Worm (Caenorhabditis elegans): ENCODE results near the gene srh-149.

Gene srh-149

DNA sequence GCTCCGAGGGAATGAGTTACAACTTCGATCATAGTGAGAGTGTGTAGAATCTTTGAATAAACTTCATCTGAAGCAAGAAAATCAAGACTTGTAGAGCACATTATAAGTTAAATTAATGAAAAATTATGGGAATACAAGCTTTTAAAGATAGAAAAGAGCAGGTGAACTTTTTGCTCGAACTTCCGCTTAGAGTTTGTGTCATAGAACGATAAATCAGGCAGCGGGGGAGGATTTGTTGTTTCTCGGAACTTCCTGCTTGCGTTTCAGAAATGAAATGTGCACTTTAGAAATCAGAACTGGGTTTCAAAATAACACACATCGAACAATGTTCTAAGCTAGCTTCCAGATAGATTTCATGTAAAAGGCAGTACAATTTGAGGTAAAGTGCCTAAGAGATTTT lies at the start of gene srh-149:
srh-149 (minus strand) TSS at position 101 of the 400 bp plus-strand sequence.
- TF ChIP-seq ceh-13 (GFP tag; optimal IDR thresholded peaks at IDR 0.05), result no peak
- TF ChIP-seq tbx-11 (GFP tag; IDR thresholded peaks at IDR 0.05), result no peak
- TF ChIP-seq tra-4 (tag; optimal IDR thresholded peaks at IDR 0.05), result no peak
- TF ChIP-seq hmg-4 (GFP tag; optimal IDR thresholded peaks at IDR 0.05), result no peak
- TF ChIP-seq F13C5.2 (tag; optimal IDR thresholded peaks at IDR 0.05), result no peak
- TF ChIP-seq scrt-1 (GFP tag; IDR thresholded peaks at IDR 0.05), result no peak
- TF ChIP-seq hmbx-1 (tag; optimal IDR thresholded peaks at IDR 0.05), result no peak
- TF ChIP-seq B0310.2 (tag; optimal IDR thresholded peaks at IDR 0.05), result no peak
- TF ChIP-seq sea-1 (GFP tag; conservative IDR thresholded peaks at IDR 0.05), result no peak
- no peak for TF ChIP-seq tbx-37 (GFP tag; conservative IDR thresholded peaks at IDR 0.05)
- TF ChIP-seq ama-1 (optimal IDR thresholded peaks at IDR 0.05), result no peak
- no peak for TF ChIP-seq ets-7 (tag; optimal IDR thresholded peaks at IDR 0.05)
- no peak for TF ChIP-seq ceh-36 (tag; optimal IDR thresholded peaks at IDR 0.05)
- TF ChIP-seq pes-1 (GFP tag; IDR thresholded peaks at IDR 0.05), result no peak
- TF ChIP-seq aly-1 (tag; optimal IDR thresholded peaks at IDR 0.05), result no peak
- no peak for TF ChIP-seq flt-1 (GFP tag; IDR thresholded peaks at IDR 0.05)
- no peak for TF ChIP-seq hnd-1 (tag; optimal IDR thresholded peaks at IDR 0.05)

DNA sequence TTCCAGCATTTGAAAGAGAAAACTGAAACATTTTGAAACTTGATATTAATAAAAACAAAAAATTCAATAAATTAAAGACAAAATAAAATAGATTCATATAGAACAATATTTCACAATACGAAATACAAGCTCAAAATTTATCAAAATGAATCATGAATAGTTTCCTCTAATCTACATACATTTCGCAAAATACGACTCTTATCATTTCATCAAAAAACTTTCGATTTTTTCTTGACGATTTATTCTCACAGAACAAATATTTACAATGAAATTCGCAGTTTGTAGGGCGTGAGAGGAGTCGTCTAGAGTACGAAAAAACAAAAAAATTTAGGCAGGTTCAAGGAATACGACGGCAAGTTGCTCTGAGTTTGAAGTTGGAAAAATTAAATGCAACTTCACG lies 49.1 kb upstream of the srh-149 start:
- TF ChIP-seq ceh-13 (GFP tag; optimal IDR thresholded peaks at IDR 0.05) (no peak), hmbx-1 (tag; optimal IDR thresholded peaks at IDR 0.05) (no peak), F13C5.2 (tag; optimal IDR thresholded peaks at IDR 0.05) (no peak), hnd-1 (tag; optimal IDR thresholded peaks at IDR 0.05) (no peak), ets-7 (tag; optimal IDR thresholded peaks at IDR 0.05) (no peak), scrt-1 (GFP tag; IDR thresholded peaks at IDR 0.05) (no peak), ama-1 (optimal IDR thresholded peaks at IDR 0.05) (no peak), B0310.2 (tag; optimal IDR thresholded peaks at IDR 0.05) (no peak), pes-1 (GFP tag; IDR thresholded peaks at IDR 0.05) (no peak)

DNA sequence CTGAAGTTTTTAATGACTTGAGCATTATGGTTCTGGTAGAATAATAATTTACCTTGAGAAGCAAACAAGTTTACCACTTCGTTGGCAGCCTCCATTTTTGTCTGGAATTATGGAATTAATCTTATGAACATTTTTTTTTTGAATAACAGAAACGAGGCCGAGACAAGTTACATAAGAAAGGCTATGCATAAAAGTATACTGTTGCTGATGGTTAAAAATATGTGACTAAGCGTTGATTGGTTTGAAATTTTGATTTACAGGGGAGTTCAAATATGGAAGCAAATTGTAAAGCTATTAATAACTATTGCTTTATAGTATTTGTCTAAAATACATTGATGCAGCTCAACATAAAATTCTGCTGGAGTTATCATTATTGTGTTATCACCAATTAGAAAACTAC lies 47.8 kb upstream of the srh-149 start, which contains the start of gene cgt-1:
cgt-1 (minus strand) TSS at position 101 of the 400 bp plus-strand sequence.
- no peak for TF ChIP-seq aly-1 (tag; optimal IDR thresholded peaks at IDR 0.05)
- TF ChIP-seq ama-1 (optimal IDR thresholded peaks at IDR 0.05), result no peak
- no peak for TF ChIP-seq F13C5.2 (tag; optimal IDR thresholded peaks at IDR 0.05)
- no peak for TF ChIP-seq scrt-1 (GFP tag; IDR thresholded peaks at IDR 0.05)
- no peak for TF ChIP-seq sea-1 (GFP tag; conservative IDR thresholded peaks at IDR 0.05)
- no peak for TF ChIP-seq tra-4 (tag; optimal IDR thresholded peaks at IDR 0.05)
- no peak for TF ChIP-seq tbx-37 (GFP tag; conservative IDR thresholded peaks at IDR 0.05)
- no peak for TF ChIP-seq flt-1 (GFP tag; IDR thresholded peaks at IDR 0.05)
- TF ChIP-seq pes-1 (GFP tag; IDR thresholded peaks at IDR 0.05), result no peak
- no peak for TF ChIP-seq hmg-4 (GFP tag; optimal IDR thresholded peaks at IDR 0.05)
- TF ChIP-seq ceh-36 (tag; optimal IDR thresholded peaks at IDR 0.05), result no peak

DNA sequence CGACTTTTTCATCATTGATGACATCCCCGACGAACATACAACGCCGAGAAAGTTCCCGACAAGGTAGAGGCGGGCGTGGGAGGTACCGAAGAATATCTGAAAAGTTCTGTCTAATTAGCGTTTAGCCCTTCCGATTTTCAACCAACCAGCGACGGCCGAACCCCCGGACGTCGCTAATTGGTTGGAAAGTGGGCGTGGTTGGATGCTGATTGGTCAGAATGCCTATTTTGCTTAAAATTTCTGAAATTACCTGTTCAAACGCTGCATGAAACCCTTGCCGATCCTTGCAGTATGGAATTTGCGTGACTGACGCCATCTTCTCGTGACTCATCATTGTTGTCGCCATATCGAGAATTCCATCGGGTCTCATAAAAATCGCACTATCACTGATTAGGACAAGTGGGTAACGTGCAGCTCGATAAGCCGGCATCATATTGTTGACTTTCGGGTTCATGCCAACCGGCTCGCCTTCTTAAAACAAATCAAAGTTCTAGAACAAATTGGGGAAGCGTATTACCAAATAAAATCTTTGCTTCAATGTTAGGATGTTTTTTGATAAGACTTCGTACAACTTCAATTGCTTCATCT lies 46.8 kb upstream of the srh-149 start:
- TF ChIP-seq hnd-1 (tag; optimal IDR thresholded peaks at IDR 0.05) (no peak), tbx-37 (GFP tag; conservative IDR thresholded peaks at IDR 0.05) (no peak), hmbx-1 (tag; optimal IDR thresholded peaks at IDR 0.05) (no peak), ets-7 (tag; optimal IDR thresholded peaks at IDR 0.05) (no peak), aly-1 (tag; optimal IDR thresholded peaks at IDR 0.05) (no peak), tra-4 (tag; optimal IDR thresholded peaks at IDR 0.05) (no peak), pes-1 (GFP tag; IDR thresholded peaks at IDR 0.05) (no peak), F13C5.2 (tag; optimal IDR thresholded peaks at IDR 0.05) (no peak), hmg-4 (GFP tag; optimal IDR thresholded peaks at IDR 0.05) (no peak), B0310.2 (tag; optimal IDR thresholded peaks at IDR 0.05) (no peak), ama-1 (optimal IDR thresholded peaks at IDR 0.05) (no peak), ceh-36 (tag; optimal IDR thresholded peaks at IDR 0.05) (no peak)

DNA sequence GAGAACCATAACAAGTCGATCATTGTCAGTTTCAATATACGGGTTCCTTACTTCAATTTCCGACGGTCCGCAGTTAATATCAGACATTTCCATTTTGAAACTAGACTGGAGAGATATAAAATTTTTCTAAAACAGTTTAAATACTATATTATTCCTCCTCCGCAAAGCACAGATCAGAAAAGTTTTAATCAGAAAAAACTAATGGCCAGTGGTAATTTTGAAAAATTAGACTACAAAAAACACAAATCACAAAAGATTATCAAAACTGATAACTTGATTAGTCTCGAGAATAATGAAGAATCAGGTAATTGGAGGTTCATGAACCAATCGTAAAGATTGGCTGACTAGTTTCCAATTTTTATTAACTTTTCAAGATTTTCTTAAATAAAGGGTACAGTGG lies 45.0 kb upstream of the srh-149 start, which contains the start of gene T06C12.9:
T06C12.9 (minus strand) TSS at position 101 of the 400 bp plus-strand sequence.
- TF ChIP-seq F13C5.2 (tag; optimal IDR thresholded peaks at IDR 0.05) (no peak), flt-1 (GFP tag; IDR thresholded peaks at IDR 0.05) (no peak), tbx-37 (GFP tag; conservative IDR thresholded peaks at IDR 0.05) (no peak), ets-7 (tag; optimal IDR thresholded peaks at IDR 0.05) (no peak), ceh-36 (tag; optimal IDR thresholded peaks at IDR 0.05) (no peak)

DNA sequence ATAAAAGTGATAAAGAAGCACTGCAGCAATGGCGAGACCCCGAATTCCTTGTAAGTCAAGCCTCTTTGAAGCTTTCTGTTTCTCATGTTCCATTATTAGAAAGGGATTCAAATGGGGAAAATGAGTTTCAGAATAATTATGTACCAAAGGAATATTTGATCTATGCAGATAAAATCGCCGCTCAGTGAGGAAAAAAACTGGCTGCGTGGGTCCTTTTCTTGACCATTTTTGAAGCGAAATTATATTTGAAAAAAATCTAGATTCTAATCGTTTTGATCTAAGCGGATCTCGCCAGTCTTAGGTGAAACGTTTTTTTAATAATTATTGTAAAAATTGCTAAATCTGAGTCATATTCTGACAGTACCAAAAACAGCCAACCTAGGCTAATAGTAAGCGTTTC lies 43.7 kb upstream of the srh-149 start, which contains the start of gene oac-42:
oac-42 (minus strand) TSS at position 101 of the 400 bp plus-strand sequence.
- TF ChIP-seq tra-4 (tag; optimal IDR thresholded peaks at IDR 0.05), result no peak
- no peak for TF ChIP-seq ceh-13 (GFP tag; optimal IDR thresholded peaks at IDR 0.05)
- TF ChIP-seq aly-1 (tag; optimal IDR thresholded peaks at IDR 0.05), result no peak
- no peak for TF ChIP-seq ets-7 (tag; optimal IDR thresholded peaks at IDR 0.05)
- TF ChIP-seq tbx-37 (GFP tag; conservative IDR thresholded peaks at IDR 0.05), result no peak
- TF ChIP-seq flt-1 (GFP tag; IDR thresholded peaks at IDR 0.05), result no peak
- no peak for TF ChIP-seq hnd-1 (tag; optimal IDR thresholded peaks at IDR 0.05)
- no peak for TF ChIP-seq tbx-11 (GFP tag; IDR thresholded peaks at IDR 0.05)
- no peak for TF ChIP-seq hmbx-1 (tag; optimal IDR thresholded peaks at IDR 0.05)

DNA sequence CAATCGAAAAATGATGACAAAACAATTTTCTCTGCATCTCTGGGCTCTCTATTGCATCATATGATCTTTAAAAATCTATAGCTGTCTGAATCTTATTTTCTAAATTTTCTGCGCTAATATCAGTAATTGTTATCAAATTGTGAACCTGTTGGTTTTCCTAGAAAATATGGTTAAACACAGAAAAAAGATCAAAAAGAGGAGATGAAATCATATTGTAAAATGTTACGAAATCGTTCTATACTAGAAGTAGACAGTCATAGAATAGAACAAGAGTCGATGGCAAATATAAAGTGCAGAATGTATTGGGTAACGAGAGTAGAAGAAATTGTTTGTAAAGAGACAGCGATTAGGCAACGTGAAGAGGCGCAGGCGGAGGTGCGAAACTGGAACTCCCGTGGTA lies 39.7 kb upstream of the srh-149 start:
- TF ChIP-seq B0310.2 (tag; optimal IDR thresholded peaks at IDR 0.05) (no peak), pes-1 (GFP tag; IDR thresholded peaks at IDR 0.05) (no peak), tbx-11 (GFP tag; IDR thresholded peaks at IDR 0.05) (no peak), ama-1 (optimal IDR thresholded peaks at IDR 0.05) (no peak), ets-7 (tag; optimal IDR thresholded peaks at IDR 0.05) (no peak), tbx-37 (GFP tag; conservative IDR thresholded peaks at IDR 0.05) (no peak), scrt-1 (GFP tag; IDR thresholded peaks at IDR 0.05) (no peak), F13C5.2 (tag; optimal IDR thresholded peaks at IDR 0.05) (no peak), ceh-36 (tag; optimal IDR thresholded peaks at IDR 0.05) (no peak)

DNA sequence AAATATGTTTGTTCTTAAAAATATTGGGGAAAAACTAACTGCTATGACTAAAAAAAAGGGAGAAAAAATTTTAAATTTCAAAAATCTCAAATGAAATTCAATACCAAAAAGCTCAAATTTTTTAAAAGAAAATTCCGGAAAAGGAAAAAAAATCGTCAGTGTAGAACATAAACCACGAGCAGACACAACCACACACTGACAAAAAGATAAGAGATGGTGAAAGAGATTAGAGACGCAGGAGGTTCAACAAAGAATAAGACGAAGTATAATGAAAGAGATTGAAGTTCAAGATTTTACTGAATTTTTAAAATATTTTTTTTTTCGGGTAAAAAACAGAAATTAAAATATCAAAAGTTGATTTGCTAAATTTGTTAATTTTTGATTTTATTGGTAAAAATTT lies 39.0 kb upstream of the srh-149 start:
- no peak for TF ChIP-seq tbx-11 (GFP tag; IDR thresholded peaks at IDR 0.05)

Data from whole organism, early embryonic.